Worm (Caenorhabditis elegans) whole organism, L3 larva: ENCODE data around the gene msp-77.

Experiments
- aly-2 ChIP-seq: fragments of 150-350 bp; optimal IDR thresholded peaks from 2 replicates; lab custom pipeline; 2014; ENCODE audit warnings: missing biosample characterization, missing genetic modification characterization
- egl-5 ChIP-seq: fragments of 150-350 bp; optimal IDR thresholded peaks from 2 replicates; lab custom pipeline; 2017; ENCODE audit warnings: missing biosample characterization, missing genetic modification reagents, missing genetic modification characterization, inconsistent platforms
- jun-1 ChIP-seq: fragments of 150-350 bp; optimal IDR thresholded peaks from 2 replicates; lab custom pipeline; 2014; ENCODE audit warnings: missing biosample characterization, missing genetic modification reagents, missing genetic modification characterization
- nhr-25 ChIP-seq: sonication (generic microtip); optimal IDR thresholded peaks from 2 replicates; lab custom pipeline; 2017; ENCODE audit warnings: missing biosample characterization, missing genetic modification characterization
- unc-62 ChIP-seq: fragments of 150-350 bp; sonication (generic microtip); optimal IDR thresholded peaks from 4 replicates; lab custom pipeline; 2014; ENCODE audit warnings: missing biosample characterization, missing genetic modification reagents, missing genetic modification characterization

DNA sequence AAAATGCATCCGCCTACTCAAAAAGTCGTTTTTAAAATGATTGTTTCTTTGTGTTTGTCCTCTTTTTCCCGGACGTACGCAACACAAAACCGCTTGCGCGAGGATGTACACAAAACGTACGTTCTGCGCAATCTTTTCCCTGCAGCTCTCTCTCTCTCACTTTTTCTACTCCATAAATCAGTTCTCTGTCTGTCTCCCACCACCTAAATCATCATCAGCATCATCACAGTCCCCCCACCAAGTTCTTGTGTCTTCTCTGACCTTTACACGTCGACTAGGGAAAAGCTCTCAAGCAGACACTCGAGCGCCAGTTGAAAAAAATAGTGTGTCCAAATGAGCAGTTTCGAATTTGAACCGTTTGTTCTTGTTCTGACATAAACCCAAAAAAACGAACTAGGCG lies 49.8 kb downstream of the msp-77 start:
- TF ChIP-seq unc-62 (GFP tag; lab: Kevin White, UChicago) (no peak), egl-5 (tag; lab: Kevin White, UChicago) (no peak), aly-2 (tag; lab: Kevin White, UChicago) (no peak), nhr-25 (tag; lab: Kevin White, UChicago) (no peak), jun-1 (tag; lab: Kevin White, UChicago) (no peak)
